Fruit fly (Drosophila melanogaster): ENCODE results near the gene CG13288.

Gene CG13288

dm6 chr3L:5891114-5891513 lies 16.1 kb upstream of the CG13288 start:
- TF ChIP-seq psq (optimal IDR thresholded peaks at IDR 0.05) (no peak), usp (GFP tag; optimal IDR thresholded peaks at IDR 0.05) (no peak), CG8478 (optimal IDR thresholded peaks at IDR 0.05) (no peak), Dll (optimal IDR thresholded peaks at IDR 0.05) (no peak), EcR (GFP tag; optimal IDR thresholded peaks at IDR 0.05) (no peak), pan (optimal IDR thresholded peaks at IDR 0.05) (no peak)

DNA sequence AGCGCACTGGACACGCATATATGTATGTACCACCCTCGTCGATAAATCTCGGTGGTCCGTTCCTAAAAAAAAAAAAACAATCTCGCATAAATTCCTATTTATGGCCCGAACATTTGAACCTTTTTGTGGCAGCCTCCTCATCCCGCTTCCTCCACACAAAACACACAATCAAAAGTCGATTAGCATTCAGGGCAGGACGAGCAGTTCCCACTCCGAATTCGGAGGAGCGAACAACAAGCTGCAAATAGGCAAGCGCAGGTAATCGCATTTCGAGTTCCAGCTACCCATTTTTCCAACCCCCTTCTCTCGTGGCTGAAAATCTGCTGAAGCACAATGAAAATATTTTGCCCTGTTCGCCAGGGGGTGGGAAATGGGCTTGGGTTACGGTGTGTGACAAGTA lies 15.4 kb upstream of the CG13288 start:
- TF ChIP-seq usp (GFP tag; optimal IDR thresholded peaks at IDR 0.05) (no peak), Dll (optimal IDR thresholded peaks at IDR 0.05) (no peak), CG8478 (optimal IDR thresholded peaks at IDR 0.05) (no peak), psq (optimal IDR thresholded peaks at IDR 0.05) (no peak), EcR (GFP tag; optimal IDR thresholded peaks at IDR 0.05) (no peak), pan (optimal IDR thresholded peaks at IDR 0.05) (no peak)

DNA sequence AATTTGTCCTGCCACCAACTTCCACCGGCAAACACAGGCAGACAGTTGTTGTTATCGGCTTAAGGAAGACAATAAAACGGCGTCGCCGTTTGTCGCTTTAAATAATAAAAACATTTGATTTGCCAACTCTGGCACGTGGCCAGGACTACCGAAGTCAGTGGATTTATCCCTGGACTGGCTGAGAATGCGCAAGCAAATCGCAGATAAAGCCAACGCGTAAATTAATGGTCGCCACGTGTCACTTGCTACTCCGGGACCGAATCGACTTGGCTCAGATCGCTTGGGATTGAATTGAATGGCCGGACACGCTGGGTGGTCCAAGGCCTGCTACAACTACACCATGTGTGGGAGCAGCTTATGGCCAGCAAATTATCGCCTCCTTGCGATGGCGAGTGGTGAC lies 14.1 kb upstream of the CG13288 start:
- TF ChIP-seq Dll (optimal IDR thresholded peaks at IDR 0.05): no peak
- TF ChIP-seq EcR (GFP tag; optimal IDR thresholded peaks at IDR 0.05): no peak

DNA sequence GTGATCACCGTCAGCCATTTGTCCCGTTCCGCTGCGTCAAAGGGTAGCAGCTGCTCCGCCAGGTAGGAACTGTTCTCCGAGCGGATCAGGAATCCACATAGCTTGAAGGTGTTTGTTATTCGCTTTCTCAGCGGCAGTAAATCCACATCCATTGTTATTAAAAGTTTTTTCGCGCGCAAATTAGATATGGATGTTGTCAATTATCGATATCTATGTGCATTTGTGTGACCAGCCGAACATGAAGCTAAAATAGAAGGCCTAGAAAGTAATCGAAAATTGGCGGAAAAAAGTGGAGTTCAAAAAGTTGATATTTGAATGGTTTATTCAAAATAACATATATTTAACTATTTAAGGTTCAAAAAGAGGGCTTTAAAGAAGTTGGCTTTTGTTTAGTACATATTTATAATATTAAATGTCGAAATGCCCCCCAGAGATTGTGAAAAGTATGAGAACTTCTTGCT lies 9.9 kb upstream of the CG13288 start, which contains the start of the genes PolE2 and CG5592:
Gene PolE2, minus strand, starts transcription at position 208 of the 461 bp plus-strand sequence.
Gene CG5592, plus strand, starts transcription at position 411 of the 461 bp plus-strand sequence.
- TF ChIP-seq psq (optimal IDR thresholded peaks at IDR 0.05) (no peak), usp (GFP tag; optimal IDR thresholded peaks at IDR 0.05) (no peak), pan (optimal IDR thresholded peaks at IDR 0.05) (no peak)

- no peak for TF ChIP-seq psq (optimal IDR thresholded peaks at IDR 0.05)
- TF ChIP-seq CG8478 (optimal IDR thresholded peaks at IDR 0.05): no peak
- no peak for TF ChIP-seq usp (GFP tag; optimal IDR thresholded peaks at IDR 0.05)
- no peak for TF ChIP-seq pan (optimal IDR thresholded peaks at IDR 0.05)
- no peak for TF ChIP-seq EcR (GFP tag; optimal IDR thresholded peaks at IDR 0.05)
- no peak for TF ChIP-seq Dll (optimal IDR thresholded peaks at IDR 0.05)
Measured at dm6 chr3L:5899305-5899704, 7.9 kb upstream of the CG13288 start, which contains the start of gene CG32409. Gene CG32409 (plus strand): TSS chr3L:5899528.

DNA sequence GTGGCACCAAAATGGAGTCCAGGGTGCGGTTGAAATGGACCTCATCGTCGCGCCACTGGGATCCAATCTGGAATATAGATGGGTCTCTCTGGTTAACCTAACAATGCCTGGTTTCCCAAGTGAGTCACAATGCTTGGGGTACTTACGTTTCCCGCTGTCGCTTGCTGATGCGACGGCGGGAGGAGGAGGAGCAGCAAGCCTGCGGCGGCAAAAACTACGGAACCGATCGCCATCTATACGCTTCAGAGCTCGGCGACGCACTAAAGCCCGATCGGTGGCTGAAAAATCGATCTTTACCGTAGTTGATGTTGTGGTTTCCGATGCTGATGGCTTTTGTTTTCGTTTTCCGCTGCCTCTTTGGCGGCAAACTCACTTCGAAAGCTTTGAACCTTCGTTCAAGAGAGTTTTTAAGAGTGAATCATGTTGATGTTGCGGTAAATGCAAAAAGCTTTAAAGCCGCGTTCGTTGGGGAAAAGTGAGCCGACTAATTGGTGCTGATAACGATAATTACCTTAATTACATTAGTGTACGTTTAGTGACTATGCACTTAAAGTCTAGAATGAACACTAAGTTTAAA lies 4.9 kb upstream of the CG13288 start, which contains the start of gene QC:
Gene QC, minus strand, starts transcription at position 268 of the 577 bp plus-strand sequence.
- no peak for TF ChIP-seq Dll (optimal IDR thresholded peaks at IDR 0.05)
- no peak for TF ChIP-seq usp (GFP tag; optimal IDR thresholded peaks at IDR 0.05)
- TF ChIP-seq EcR (GFP tag; optimal IDR thresholded peaks at IDR 0.05): no peak
- no peak for TF ChIP-seq psq (optimal IDR thresholded peaks at IDR 0.05)
- TF ChIP-seq pan (optimal IDR thresholded peaks at IDR 0.05): no peak
- TF ChIP-seq CG8478 (optimal IDR thresholded peaks at IDR 0.05): no peak

DNA sequence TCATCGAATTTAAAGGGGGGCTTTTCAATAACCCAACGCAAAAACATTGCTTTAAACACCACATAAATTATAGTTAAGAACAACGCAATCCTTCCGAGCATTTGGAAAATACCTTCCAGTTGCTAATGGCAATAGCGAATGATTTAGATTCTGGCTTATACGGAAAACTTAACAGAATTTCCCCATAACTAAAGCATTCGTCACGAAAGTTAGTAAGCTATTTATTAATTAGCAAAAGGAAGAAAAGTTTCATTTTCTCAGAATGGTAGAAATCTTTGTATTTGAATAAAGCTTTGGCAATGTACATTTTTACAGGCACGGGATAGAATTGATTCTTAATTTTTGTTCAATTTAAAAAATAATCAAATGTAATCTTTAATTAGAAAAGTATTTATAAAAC lies 3.2 kb upstream of the CG13288 start, which contains the start of gene CG32413:
Gene CG32413, minus strand, starts transcription at position 101 of the 400 bp plus-strand sequence.
- TF ChIP-seq psq (optimal IDR thresholded peaks at IDR 0.05) (no peak), CG8478 (optimal IDR thresholded peaks at IDR 0.05) (no peak), EcR (GFP tag; optimal IDR thresholded peaks at IDR 0.05) (no peak), usp (GFP tag; optimal IDR thresholded peaks at IDR 0.05) (no peak), Dll (optimal IDR thresholded peaks at IDR 0.05) (no peak), pan (optimal IDR thresholded peaks at IDR 0.05) (no peak)

DNA sequence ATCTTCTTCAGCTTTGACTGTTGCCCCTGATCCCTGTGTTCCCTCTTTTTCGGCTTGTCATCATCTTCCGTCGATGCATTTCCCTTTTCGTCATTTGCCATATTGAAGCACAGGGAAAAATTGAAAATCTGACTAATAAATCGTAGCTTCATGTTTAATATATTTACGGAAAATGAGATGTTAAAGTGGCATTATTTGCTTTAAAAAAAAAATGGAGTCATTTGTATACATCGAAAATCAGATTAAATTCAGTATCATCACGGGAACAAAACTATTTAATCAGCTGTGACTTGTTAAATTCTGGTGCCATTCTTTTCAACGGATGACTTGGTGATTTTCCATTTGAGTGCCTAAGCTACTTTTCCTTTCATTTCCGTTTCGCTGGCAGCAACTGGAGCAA lies 582 bp upstream of the CG13288 start, which contains the start of gene CG10486:
Gene CG10486, minus strand, starts transcription at position 101 of the 400 bp plus-strand sequence.
- TF ChIP-seq EcR (GFP tag; optimal IDR thresholded peaks at IDR 0.05) (no peak), Dll (optimal IDR thresholded peaks at IDR 0.05) (no peak), pan (optimal IDR thresholded peaks at IDR 0.05) (no peak), usp (GFP tag; optimal IDR thresholded peaks at IDR 0.05) (no peak), psq (optimal IDR thresholded peaks at IDR 0.05) (no peak), CG8478 (optimal IDR thresholded peaks at IDR 0.05) (no peak)

DNA sequence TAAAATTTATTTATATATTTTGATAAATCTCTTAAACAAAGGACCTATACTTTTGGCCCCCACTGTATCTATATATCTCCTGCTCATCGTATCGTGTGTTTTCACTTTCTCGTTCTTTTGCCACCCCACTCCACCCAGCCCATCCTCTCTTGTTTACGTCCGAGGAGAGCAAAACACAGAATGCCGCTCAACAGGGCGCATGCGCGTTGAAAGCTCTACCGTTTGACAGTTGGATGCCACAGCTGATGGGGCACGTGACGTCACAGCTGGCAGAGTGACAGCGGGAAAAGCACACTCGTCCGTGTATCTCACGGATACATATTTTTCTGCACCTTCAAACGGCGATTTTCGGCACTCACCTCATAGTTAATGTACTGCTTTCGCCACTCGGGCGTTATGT lies 13.6 kb downstream of the CG13288 start:
- no peak for TF ChIP-seq CG8478 (optimal IDR thresholded peaks at IDR 0.05)

- TF ChIP-seq CG8478 (optimal IDR thresholded peaks at IDR 0.05) (no peak), usp (GFP tag; optimal IDR thresholded peaks at IDR 0.05) (no peak), pan (optimal IDR thresholded peaks at IDR 0.05) (no peak), psq (optimal IDR thresholded peaks at IDR 0.05) (no peak)
Measured at dm6 chr3L:5921216-5921615, 14.0 kb downstream of the CG13288 start, which contains the start of gene PXo. Gene PXo (minus strand): TSS chr3L:5921316.

DNA sequence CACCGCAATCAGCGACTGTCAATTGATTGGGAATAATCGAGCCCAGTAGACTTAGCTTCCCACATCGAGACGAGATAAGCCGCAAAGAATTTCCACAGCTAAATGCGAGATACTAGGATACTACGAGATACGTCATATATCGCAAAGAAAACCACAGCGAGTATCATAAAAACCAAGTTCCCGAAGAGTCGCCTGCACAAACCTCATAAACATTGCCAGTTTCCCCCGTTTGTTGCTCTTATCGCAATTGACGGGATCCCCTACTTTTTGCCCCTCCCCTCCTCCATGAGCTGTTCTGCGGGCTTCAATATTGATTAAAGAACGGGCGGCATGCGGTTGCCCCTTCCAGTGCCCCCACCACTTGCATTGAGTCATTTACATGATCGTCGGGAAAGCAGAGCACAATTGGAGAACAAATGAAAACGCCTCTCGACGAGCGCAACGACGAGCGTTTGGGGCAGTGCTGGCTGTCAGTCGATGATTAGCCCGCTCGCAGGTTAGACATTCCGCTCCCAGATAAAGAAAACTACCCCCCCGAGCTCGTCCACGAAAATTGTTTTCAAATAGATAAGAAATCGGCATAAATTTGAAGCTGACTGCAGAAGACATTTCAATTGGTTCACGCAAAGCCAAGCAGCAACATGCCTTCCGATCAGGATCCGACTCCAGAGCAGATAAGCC lies 15.0 kb downstream of the CG13288 start, which contains the start of gene CG32407:
Gene CG32407, plus strand, starts transcription at position 51 of the 681 bp plus-strand sequence.
- TF ChIP-seq psq (optimal IDR thresholded peaks at IDR 0.05) (no peak), Dll (optimal IDR thresholded peaks at IDR 0.05) (no peak), pan (optimal IDR thresholded peaks at IDR 0.05) (no peak), EcR (GFP tag; optimal IDR thresholded peaks at IDR 0.05) (no peak), CG8478 (optimal IDR thresholded peaks at IDR 0.05) (no peak), usp (GFP tag; optimal IDR thresholded peaks at IDR 0.05) (no peak)

- TF ChIP-seq psq (optimal IDR thresholded peaks at IDR 0.05) (no peak), Dll (optimal IDR thresholded peaks at IDR 0.05) (no peak), usp (GFP tag; optimal IDR thresholded peaks at IDR 0.05) (no peak), pan (optimal IDR thresholded peaks at IDR 0.05) (no peak), CG8478 (optimal IDR thresholded peaks at IDR 0.05) (no peak), EcR (GFP tag; optimal IDR thresholded peaks at IDR 0.05) (no peak)
Measured at dm6 chr3L:5923646-5924122, 16.5 kb downstream of the CG13288 start, which contains the start of gene CG33523. Gene CG33523 (plus strand): TSS chr3L:5923862.
